Fruit fly (Drosophila melanogaster): ENCODE data around the gene capt.

The capt gene

dm6 chr2L:1177522-1177921 is 19.5 kb upstream of the capt start, which contains the start of gene CG4896 (continued):
- TF ChIP-seq CG42726 (GFP tag; IDR thresholded peaks at IDR 0.05; ENCODE audit: partially characterized antibody) (no peak), nau (GFP tag; optimal IDR thresholded peaks at IDR 0.05) (no peak), Hr39 (optimal IDR thresholded peaks at IDR 0.05) (no peak), CG9727 (GFP tag; optimal IDR thresholded peaks at IDR 0.05) (no peak), YL-1 (GFP tag; optimal IDR thresholded peaks at IDR 0.05) (peak; percentile 83), sisA (GFP tag; IDR thresholded peaks at IDR 0.05) (no peak), Meics (GFP tag; optimal IDR thresholded peaks at IDR 0.05) (no peak), Dbx (GFP tag; IDR thresholded peaks at IDR 0.05) (0 out of 3 replicates have a peak, but pooled peaks have one; percentile 28), zen (tag; optimal IDR thresholded peaks at IDR 0.05) (no peak), Sin3A (optimal IDR thresholded peaks at IDR 0.05) (peak; percentile 29), exex (tag; optimal IDR thresholded peaks at IDR 0.05) (no peak), ro (GFP tag; IDR thresholded peaks at IDR 0.05) (no peak), abd-A (tag; optimal IDR thresholded peaks at IDR 0.05) (no peak), CG10147 (GFP tag; optimal IDR thresholded peaks at IDR 0.05) (no peak), CG2875 (GFP tag; optimal IDR thresholded peaks at IDR 0.05) (no peak), rib (GFP tag; IDR thresholded peaks at IDR 0.05) (no peak), hkb (optimal IDR thresholded peaks at IDR 0.05) (no peak), hkb (GFP tag; IDR thresholded peaks at IDR 0.05) (no peak), gce (GFP tag; IDR thresholded peaks at IDR 0.05) (no peak), Hey (tag; optimal IDR thresholded peaks at IDR 0.05) (no peak), so (GFP tag; IDR thresholded peaks at IDR 0.05) (no peak), HLHmδ (GFP tag; optimal IDR thresholded peaks at IDR 0.05) (no peak), CG16813 (GFP tag; IDR thresholded peaks at IDR 0.05; ENCODE audit: partially characterized antibody) (peak; percentile 55; the same call in 2 of the 3 replicates), cg (GFP tag; optimal IDR thresholded peaks at IDR 0.05) (no peak), Myb (GFP tag; optimal IDR thresholded peaks at IDR 0.05) (peak; percentile 99), bbx (GFP tag; IDR thresholded peaks at IDR 0.05; ENCODE audit: partially characterized antibody) (peak; percentile 82), fd102C (GFP tag; optimal IDR thresholded peaks at IDR 0.05) (no peak), CG11560 (tag; IDR thresholded peaks at IDR 0.05) (no peak), HmgZ (tag; optimal IDR thresholded peaks at IDR 0.05) (peak; percentile 37), hb (GFP tag; IDR thresholded peaks at IDR 0.05; ENCODE audit: partially characterized antibody) (peak; percentile 66; the same call in 2 of the 3 replicates), H2.0 (GFP tag; IDR thresholded peaks at IDR 0.05) (no peak), nerfin-2 (GFP tag; IDR thresholded peaks at IDR 0.05; ENCODE audit: partially characterized antibody) (peak; percentile 62), ara (GFP tag; IDR thresholded peaks at IDR 0.05) (no peak), CG6813 (GFP tag; optimal IDR thresholded peaks at IDR 0.05) (no peak), ftz-f1 (GFP tag; optimal IDR thresholded peaks at IDR 0.05) (no peak), CG11723 (GFP tag; optimal IDR thresholded peaks at IDR 0.05) (no peak), ab (GFP tag; optimal IDR thresholded peaks at IDR 0.05) (no peak), CG6254 (GFP tag; optimal IDR thresholded peaks at IDR 0.05) (no peak), pan (optimal IDR thresholded peaks at IDR 0.05) (no peak), pan (GFP tag; optimal IDR thresholded peaks at IDR 0.05 in 1 of 2, IDR thresholded peaks at IDR 0.05 in 1 of 2) (no peak), tx (GFP tag; optimal IDR thresholded peaks at IDR 0.05) (no peak), kni (GFP tag; optimal IDR thresholded peaks at IDR 0.05) (no peak), tap (tag; optimal IDR thresholded peaks at IDR 0.05) (no peak), CG12104 (GFP tag; optimal IDR thresholded peaks at IDR 0.05) (no peak), Dp (GFP tag; optimal IDR thresholded peaks at IDR 0.05) (peak; percentile 65), CG3838 (GFP tag; optimal IDR thresholded peaks at IDR 0.05) (no peak), Side (GFP tag; optimal IDR thresholded peaks at IDR 0.05) (no peak), Deaf1 (tag; optimal IDR thresholded peaks at IDR 0.05) (peak; percentile 75), CG14014 (GFP tag; IDR thresholded peaks at IDR 0.05) (no peak), pita (GFP tag; optimal IDR thresholded peaks at IDR 0.05) (no peak), ERR (GFP tag; optimal IDR thresholded peaks at IDR 0.05) (no peak), CG16779 (GFP tag; IDR thresholded peaks at IDR 0.05) (no peak)
